Fruit fly (Drosophila melanogaster) whole organism, embryonic: Measurements from ENCODE around the gene Cyp28c1.

ENCODE experiments used
- Asciz ChIP-seq: fragments of 200-800 bp; sonication (Bioruptor generic); optimal IDR thresholded peaks from 2 replicates; lab custom pipeline; 2017; ENCODE audit warnings: missing biosample characterization, mild to moderate bottlenecking, missing genetic modification characterization, missing genetic modification reagents
- B-H2 ChIP-seq: fragments of 200-800 bp; sonication (Bioruptor generic); optimal IDR thresholded peaks from 2 replicates; lab custom pipeline; 2018; ENCODE audit warnings: missing biosample characterization, mild to moderate bottlenecking, missing genetic modification characterization
- Bdp1 ChIP-seq: fragments of 200-800 bp; sonication (Bioruptor generic); optimal IDR thresholded peaks from 3 replicates; lab custom pipeline; 2016; ENCODE audit warnings: missing biosample characterization, missing genetic modification characterization
- CG10267 ChIP-seq: fragments of 200-800 bp; sonication (Bioruptor generic); optimal IDR thresholded peaks from 2 replicates; lab custom pipeline; 2018; ENCODE audit warnings: missing biosample characterization, mild to moderate bottlenecking, missing genetic modification characterization, moderate library complexity
- CG11247 ChIP-seq: fragments of 200-800 bp; sonication (Bioruptor generic); IDR thresholded peaks from 2 replicates; pipeline ENCODE4 v1.3.6; 2022; ENCODE audit warnings: missing biosample characterization, missing genetic modification characterization
- CG11560 ChIP-seq: fragments of 200-800 bp; sonication (Bioruptor generic); IDR thresholded peaks from 3 replicates; pipeline ENCODE4 v1.3.6; 2022; ENCODE audit warnings: missing biosample characterization, missing genetic modification characterization
- CG12155 ChIP-seq: fragments of 200-800 bp; sonication (Bioruptor generic); optimal IDR thresholded peaks from 3 replicates; lab custom pipeline; 2016; ENCODE audit warnings: missing biosample characterization, missing genetic modification characterization
- CG12744 ChIP-seq: fragments of 200-800 bp; sonication (Bioruptor generic); optimal IDR thresholded peaks from 2 replicates; lab custom pipeline; 2016; ENCODE audit warnings: missing biosample characterization, missing genetic modification characterization
- CG16779 ChIP-seq: fragments of 200-800 bp; sonication (Bioruptor generic); IDR thresholded peaks from 2 replicates; pipeline ENCODE4 v1.3.6; 2022; ENCODE audit warnings: missing biosample characterization, missing genetic modification characterization
- CG17328 ChIP-seq: fragments of 200-800 bp; sonication (Bioruptor generic); IDR thresholded peaks from 2 replicates; pipeline ENCODE4 v1.3.6; 2022; ENCODE audit warnings: missing biosample characterization, missing genetic modification characterization
- CG17359 ChIP-seq: fragments of 200-800 bp; sonication (Bioruptor generic); optimal IDR thresholded peaks from 3 replicates; lab custom pipeline; 2018; ENCODE audit warnings: missing biosample characterization, mild to moderate bottlenecking, missing genetic modification characterization, moderate library complexity
- CG17802 ChIP-seq: fragments of 200-800 bp; sonication (Bioruptor generic); optimal IDR thresholded peaks from 2 replicates; lab custom pipeline; 2018; ENCODE audit warnings: missing biosample characterization, mild to moderate bottlenecking, missing genetic modification characterization, moderate library complexity
- CG18011 ChIP-seq: fragments of 200-800 bp; sonication (Bioruptor generic); optimal IDR thresholded peaks from 2 replicates; lab custom pipeline; 2017; ENCODE audit warnings: missing biosample characterization, missing genetic modification characterization, mild to moderate bottlenecking, moderate library complexity, missing genotype
- CG2678 ChIP-seq: fragments of 200-800 bp; sonication (Bioruptor generic); optimal IDR thresholded peaks from 3 replicates; lab custom pipeline; 2019; ENCODE audit warnings: missing biosample characterization, mild to moderate bottlenecking, missing genetic modification characterization, moderate library complexity
- CG30403 ChIP-seq: fragments of 200-800 bp; sonication (Bioruptor generic); optimal IDR thresholded peaks from 3 replicates; lab custom pipeline; 2016; ENCODE audit warnings: missing biosample characterization, missing genetic modification characterization
- CG32772 ChIP-seq: fragments of 200-800 bp; sonication (Bioruptor generic); IDR thresholded peaks from 2 replicates; pipeline ENCODE4 v1.3.6; 2022; ENCODE audit warnings: missing biosample characterization, missing genetic modification characterization
- CG4617 ChIP-seq: fragments of 200-800 bp; sonication (Bioruptor generic); optimal IDR thresholded peaks from 3 replicates; lab custom pipeline; 2016; ENCODE audit warnings: missing biosample characterization, missing genetic modification characterization, borderline replicate concordance
- CG7745 ChIP-seq: fragments of 200-800 bp; sonication (Bioruptor generic); optimal IDR thresholded peaks from 2 replicates; lab custom pipeline; 2018; ENCODE audit warnings: missing biosample characterization, mild to moderate bottlenecking, missing genetic modification characterization, moderate library complexity
- CG7928 ChIP-seq: fragments of 200-800 bp; sonication (Bioruptor generic); optimal IDR thresholded peaks from 2 replicates; lab custom pipeline; 2017; ENCODE audit warnings: missing biosample characterization, mild to moderate bottlenecking, missing genetic modification characterization
- CG8089 ChIP-seq: fragments of 200-800 bp; sonication (Bioruptor generic); optimal IDR thresholded peaks from 3 replicates; lab custom pipeline; 2016; ENCODE audit warnings: missing biosample characterization, missing genetic modification characterization
- CG9727 ChIP-seq: fragments of 200-800 bp; sonication (Bioruptor generic); optimal IDR thresholded peaks from 3 replicates; lab custom pipeline; 2017; ENCODE audit warnings: missing biosample characterization, mild to moderate bottlenecking, missing genetic modification characterization
- CG9797 ChIP-seq: fragments of 200-800 bp; sonication (Bioruptor generic); optimal IDR thresholded peaks from 3 replicates; lab custom pipeline; 2018; ENCODE audit warnings: missing biosample characterization, mild to moderate bottlenecking, missing genetic modification characterization
- CG9876 ChIP-seq: fragments of 200-800 bp; sonication (Bioruptor generic); optimal IDR thresholded peaks from 2 replicates; lab custom pipeline; 2016; ENCODE audit warnings: missing biosample characterization, missing genetic modification characterization
- CTCF ChIP-seq: fragments of 200-800 bp; sonication (Bioruptor generic); optimal IDR thresholded peaks from 2 replicates; lab custom pipeline; 2017; ENCODE audit warnings: missing biosample characterization, mild to moderate bottlenecking, missing genetic modification characterization, moderate library complexity
- Fer2 ChIP-seq: fragments of 200-800 bp; sonication (Bioruptor generic); optimal IDR thresholded peaks from 2 replicates; lab custom pipeline; 2018; ENCODE audit warnings: missing biosample characterization, mild to moderate bottlenecking, missing genetic modification characterization, moderate library complexity
- Hr39 ChIP-seq: fragments of >200 bp; optimal IDR thresholded peaks from 2 replicates; lab custom pipeline; 2017
- Hr78 ChIP-seq, 2 experiments: fragments of 200-800 bp in 1 of 2; fragments of >200 bp in 1 of 2; sonication (Bioruptor generic) in 1 of 2; optimal IDR thresholded peaks; 2 replicates each; lab custom pipeline; 2017 to 2019; ENCODE audit warnings: missing biosample characterization in 2 of 2, missing genetic modification characterization in 2 of 2, mild to moderate bottlenecking in 1 of 2, moderate library complexity in 1 of 2
- MBD-R2 ChIP-seq: fragments of 200-800 bp; sonication (Bioruptor generic); IDR thresholded peaks from 2 replicates; pipeline ENCODE4 v1.3.6; 2022; ENCODE audit warnings: missing biosample characterization, missing genetic modification characterization
- Oaz ChIP-seq: fragments of 200-800 bp; sonication (Bioruptor generic); IDR thresholded peaks from 2 replicates; pipeline ENCODE4 v1.3.6; 2022; ENCODE audit warnings: missing biosample characterization, missing genetic modification characterization
- Oli ChIP-seq: fragments of 200-800 bp; sonication (Bioruptor generic); optimal IDR thresholded peaks from 2 replicates; lab custom pipeline; 2018; ENCODE audit warnings: missing biosample characterization, mild to moderate bottlenecking, missing genetic modification characterization, moderate library complexity
- Ravus ChIP-seq: fragments of 200-800 bp; sonication (Bioruptor generic); IDR thresholded peaks from 2 replicates; pipeline ENCODE4 v1.3.6; 2022; ENCODE audit warnings: missing biosample characterization, missing genetic modification characterization
- Taf1 ChIP-seq: fragments of 200-800 bp; sonication (Bioruptor generic); IDR thresholded peaks from 2 replicates; pipeline ENCODE4 v1.3.6; 2022; ENCODE audit warnings: missing biosample characterization, missing genetic modification characterization
- ap ChIP-seq: fragments of 200-800 bp; sonication (Bioruptor generic); IDR thresholded peaks from 2 replicates; pipeline ENCODE4 v1.3.6; 2022; ENCODE audit warnings: missing biosample characterization, missing genetic modification characterization
- chif ChIP-seq, 2 experiments: fragments of 200-800 bp; sonication (Bioruptor generic); optimal IDR thresholded peaks; 3 replicates each; lab custom pipeline; 2016; ENCODE audit warnings: missing biosample characterization in 2 of 2, missing genetic modification characterization in 2 of 2
- chn ChIP-seq: fragments of 200-800 bp; sonication (Bioruptor generic); optimal IDR thresholded peaks from 2 replicates; lab custom pipeline; 2016; ENCODE audit warnings: missing biosample characterization, missing genetic modification characterization
- crol ChIP-seq: fragments of 200-800 bp; sonication (Bioruptor generic); IDR thresholded peaks from 2 replicates; pipeline ENCODE4 v1.3.6; 2022; ENCODE audit warnings: missing biosample characterization, missing genetic modification characterization
- danr ChIP-seq: fragments of 200-800 bp; sonication (Bioruptor generic); IDR thresholded peaks from 2 replicates; pipeline ENCODE4 v1.3.6; 2022; ENCODE audit warnings: missing biosample characterization, missing genetic modification characterization
- dmrt99B ChIP-seq: fragments of 200-800 bp; sonication (Bioruptor generic); optimal IDR thresholded peaks from 2 replicates; lab custom pipeline; 2018; ENCODE audit warnings: missing biosample characterization, mild to moderate bottlenecking, missing genetic modification characterization, moderate library complexity
- esg ChIP-seq: fragments of 200-800 bp; sonication (Bioruptor generic); conservative IDR thresholded peaks from 2 replicates; pipeline ENCODE4 v1.3.6; 2022; ENCODE audit warnings: missing biosample characterization, missing genetic modification characterization
- gcm2 ChIP-seq: fragments of 200-800 bp; sonication (Bioruptor generic); optimal IDR thresholded peaks from 2 replicates; lab custom pipeline; 2016; ENCODE audit warnings: missing biosample characterization, missing genetic modification characterization
- her ChIP-seq: fragments of 200-800 bp; sonication (Bioruptor generic); optimal IDR thresholded peaks from 2 replicates; lab custom pipeline; 2016; ENCODE audit warnings: missing biosample characterization, missing genetic modification characterization
- hth ChIP-seq: fragments of >200 bp; optimal IDR thresholded peaks from 2 replicates; lab custom pipeline; 2017; ENCODE audit warnings: inconsistent platforms
- oc ChIP-seq: fragments of 200-800 bp; sonication (Bioruptor generic); optimal IDR thresholded peaks from 2 replicates; lab custom pipeline; 2018; ENCODE audit warnings: missing biosample characterization, mild to moderate bottlenecking, missing genetic modification characterization, moderate library complexity
- odd ChIP-seq: fragments of 200-800 bp; sonication (Bioruptor generic); optimal IDR thresholded peaks from 2 replicates; lab custom pipeline; 2017; ENCODE audit warnings: missing biosample characterization, mild to moderate bottlenecking, missing genetic modification characterization
- ssp ChIP-seq: fragments of 200-800 bp; sonication (Bioruptor generic); IDR thresholded peaks from 2 replicates; pipeline ENCODE4 v1.3.6; 2022; ENCODE audit warnings: missing biosample characterization, missing genetic modification characterization
- tin ChIP-seq: fragments of 200-800 bp; sonication (Bioruptor generic); optimal IDR thresholded peaks from 3 replicates; lab custom pipeline; 2016; ENCODE audit warnings: missing biosample characterization, missing genetic modification characterization
- tll ChIP-seq, 2 experiments: fragments of 200-800 bp in 1 of 2; fragments of >200 bp in 1 of 2; sonication (Bioruptor generic) in 1 of 2; optimal IDR thresholded peaks; 2 replicates each; lab custom pipeline; 2017 to 2019; ENCODE audit warnings: missing biosample characterization in 2 of 2, missing genetic modification characterization in 2 of 2, mild to moderate bottlenecking in 1 of 2, moderate library complexity in 1 of 2
- unc-4 ChIP-seq: fragments of 200-800 bp; sonication (Bioruptor generic); IDR thresholded peaks from 2 replicates; pipeline ENCODE4 v1.3.6; 2022; ENCODE audit warnings: missing biosample characterization, missing genetic modification characterization; ENCODE audit not compliant: partially characterized antibody
- usp ChIP-seq: fragments of >200 bp; optimal IDR thresholded peaks from 2 replicates; lab custom pipeline; 2017; ENCODE audit warnings: missing biosample characterization, missing genetic modification characterization
- zf30C ChIP-seq: fragments of 200-800 bp; sonication (Bioruptor generic); optimal IDR thresholded peaks from 3 replicates; lab custom pipeline; 2018; ENCODE audit warnings: missing biosample characterization, mild to moderate bottlenecking, missing genetic modification characterization

Cyp28c1 gene

dm6 chrX:11792415-11793328 lies 46.7 kb upstream of the Cyp28c1 start, which contains the start of gene CkIIbeta (continued):
- TF ChIP-seq Oaz (GFP tag; lab: Robert Waterston, UW) (no peak), ssp (GFP tag; lab: Robert Waterston, UW) (no peak), CG7928 (no peak), CG30403 (GFP tag; lab: Kevin White, UChicago) (peak; percentile 54), CG9797 (GFP tag; lab: Kevin White, UChicago) (peak; percentile 77), esg (GFP tag; lab: Robert Waterston, UW) (no peak), CG17359 (tag; lab: Kevin White, UChicago) (no peak), Fer2 (tag; lab: Kevin White, UChicago) (no peak), her (GFP tag; lab: Kevin White, UChicago) (peak; percentile 26), ap (GFP tag; lab: Robert Waterston, UW) (0 out of 2 replicates have a peak, but pooled peaks have one; percentile 17), Hr39 (lab: Kevin White, UChicago) (no peak), oc (tag; lab: Kevin White, UChicago) (no peak), tll (GFP tag; optimal IDR thresholded peaks at IDR 0.05; lab: Kevin White, UChicago) (peak in 1 of 2 experiments; percentile 61), CG32772 (GFP tag; lab: Robert Waterston, UW) (peak; percentile 46; the same call in 1 of the 2 replicates), usp (GFP tag; lab: Kevin White, UChicago) (no peak), CG2678 (tag; lab: Kevin White, UChicago) (peak; percentile 4), CG11560 (tag; lab: Robert Waterston, UW) (peak; percentile 52; the same call in 2 of the 3 replicates), CG10267 (peak; percentile 96), CG9876 (GFP tag; lab: Kevin White, UChicago) (peak; percentile 29), Taf1 (GFP tag; lab: Robert Waterston, UW) (no peak), hth (lab: Kevin White, UChicago) (no peak), gcm2 (GFP tag; lab: Kevin White, UChicago) (peak; percentile 9), Asciz (GFP tag; lab: Kevin White, UChicago) (no peak), CG4617 (GFP tag; lab: Kevin White, UChicago) (peak; percentile 82), chif (GFP tag; optimal IDR thresholded peaks at IDR 0.05; lab: Kevin White, UChicago) (peak; percentile 12), zf30C (GFP tag; lab: Kevin White, UChicago) (no peak), CG11247 (GFP tag; lab: Robert Waterston, UW) (no peak), Bdp1 (GFP tag; lab: Kevin White, UChicago) (peak; percentile 21), B-H2 (GFP tag; lab: Kevin White, UChicago) (peak; percentile 16), CG12744 (GFP tag; lab: Kevin White, UChicago) (no peak), CG18011 (no peak), odd (GFP tag; lab: Kevin White, UChicago) (no peak), tin (GFP tag; lab: Kevin White, UChicago) (peak; percentile 61), Hr78 (GFP tag; optimal IDR thresholded peaks at IDR 0.05; lab: Kevin White, UChicago) (no peak), chn (GFP tag; lab: Kevin White, UChicago) (peak; percentile 4), Oli (no peak), CG8089 (peak; percentile 14), CG16779 (GFP tag; lab: Robert Waterston, UW) (no peak), CG7745 (no peak), Ravus (GFP tag; lab: Robert Waterston, UW) (no peak), unc-4 (GFP tag; lab: Robert Waterston, UW) (peak; percentile 89), MBD-R2 (GFP tag; lab: Robert Waterston, UW) (peak; percentile 58), CG17328 (GFP tag; lab: Robert Waterston, UW) (peak; percentile 35; the same call in 1 of the 2 replicates), CTCF (GFP tag; lab: Kevin White, UChicago) (no peak), dmrt99B (tag; lab: Kevin White, UChicago) (no peak), crol (GFP tag; lab: Robert Waterston, UW) (peak; percentile 30; the same call in 1 of the 2 replicates), CG17802 (tag; lab: Kevin White, UChicago) (no peak), danr (GFP tag; lab: Robert Waterston, UW) (no peak), CG9727 (GFP tag; lab: Kevin White, UChicago) (peak; percentile 52), CG12155 (GFP tag; lab: Kevin White, UChicago) (peak; percentile 44)
